Fruit fly (Drosophila melanogaster): ENCODE results near the gene Mnat9.

Mnat9 gene

dm6 chr3R:31588374-31588773 lies 27.6 kb downstream of the Mnat9 start, which contains the start of gene CG1635 (continued):
- TF ChIP-seq Pdp1 (GFP tag; optimal IDR thresholded peaks at IDR 0.05) (peak; percentile 91 to 95), Usf (GFP tag; optimal IDR thresholded peaks at IDR 0.05) (peak; percentile 98), Neu2 (GFP tag; optimal IDR thresholded peaks at IDR 0.05; ENCODE audit: borderline replicate concordance) (peak; percentile 83), ewg (GFP tag; optimal IDR thresholded peaks at IDR 0.05) (peak; percentile 98), CG3847 (GFP tag; IDR thresholded peaks at IDR 0.05) (peak; percentile 99), lbe (GFP tag; optimal IDR thresholded peaks at IDR 0.05) (peak; percentile 97), Ets97D (GFP tag; optimal IDR thresholded peaks at IDR 0.05) (peak; percentile 69), h (optimal IDR thresholded peaks at IDR 0.05) (no peak), nerfin-2 (GFP tag; IDR thresholded peaks at IDR 0.05; ENCODE audit: partially characterized antibody) (peak; percentile 74), Ada2b (GFP tag; IDR thresholded peaks at IDR 0.05) (peak; percentile 99), schlank (tag; optimal IDR thresholded peaks at IDR 0.05) (peak; percentile 99), E2f1 (GFP tag; IDR thresholded peaks at IDR 0.05) (peak; percentile 99), CG8388 (GFP tag; optimal IDR thresholded peaks at IDR 0.05) (peak; percentile 99), sens (GFP tag) (peak; percentile 100), CG43689 (GFP tag; IDR thresholded peaks at IDR 0.05) (peak; percentile 98), odd (GFP tag; optimal IDR thresholded peaks at IDR 0.05) (peak; percentile 100), CG7839 (tag; optimal IDR thresholded peaks at IDR 0.05) (peak; percentile 99), Oli (tag; optimal IDR thresholded peaks at IDR 0.05) (peak; percentile 100), CG17912 (GFP tag; optimal IDR thresholded peaks at IDR 0.05) (peak; percentile 99), gro (GFP tag; optimal IDR thresholded peaks at IDR 0.05) (peak; percentile 99), Hr78 (GFP tag; optimal IDR thresholded peaks at IDR 0.05) (peak in 1 of 2 experiments; percentile 97), CG4854 (GFP tag; optimal IDR thresholded peaks at IDR 0.05) (peak; percentile 97), crp (GFP tag; optimal IDR thresholded peaks at IDR 0.05) (peak; percentile 69 to 93), inv (GFP tag; IDR thresholded peaks at IDR 0.05; ENCODE audit: partially characterized antibody) (peak; percentile 56), CG3407 (GFP tag; optimal IDR thresholded peaks at IDR 0.05) (peak; percentile 98), CG11695 (GFP tag; IDR thresholded peaks at IDR 0.05) (peak; percentile 99), CG16779 (GFP tag; IDR thresholded peaks at IDR 0.05) (peak; percentile 98), CG9215 (GFP tag; IDR thresholded peaks at IDR 0.05) (peak; percentile 98), pb (GFP tag; optimal IDR thresholded peaks at IDR 0.05) (peak; percentile 97), org-1 (GFP tag; optimal IDR thresholded peaks at IDR 0.05) (peak; percentile 99), B-H1 (GFP tag; IDR thresholded peaks at IDR 0.05) (peak; percentile 98), tup (GFP tag; optimal IDR thresholded peaks at IDR 0.05) (peak; percentile 98), Asciz (GFP tag; optimal IDR thresholded peaks at IDR 0.05) (peak; percentile 100), CG10543 (GFP tag; optimal IDR thresholded peaks at IDR 0.05) (peak; percentile 99), CG11696 (GFP tag; IDR thresholded peaks at IDR 0.05) (peak; percentile 97), MBD-R2 (GFP tag; IDR thresholded peaks at IDR 0.05) (peak; percentile 100), CG12104 (GFP tag; optimal IDR thresholded peaks at IDR 0.05) (peak; percentile 93), ems (GFP tag; optimal IDR thresholded peaks at IDR 0.05) (peak; percentile 94), run (tag; optimal IDR thresholded peaks at IDR 0.05) (peak; percentile 99), CG4328 (GFP tag; optimal IDR thresholded peaks at IDR 0.05) (peak; percentile 99), wdn (GFP tag; IDR thresholded peaks at IDR 0.05) (peak; percentile 99), zfh1 (GFP tag; IDR thresholded peaks at IDR 0.05) (peak; percentile 99), CG6813 (GFP tag; optimal IDR thresholded peaks at IDR 0.05) (peak; percentile 99), CG15514 (GFP tag; optimal IDR thresholded peaks at IDR 0.05) (peak; percentile 96), CG1792 (GFP tag; optimal IDR thresholded peaks at IDR 0.05) (peak; percentile 97), grn (GFP tag; optimal IDR thresholded peaks at IDR 0.05) (no peak), CG18262 (tag; optimal IDR thresholded peaks at IDR 0.05) (peak; percentile 100), cg (GFP tag; optimal IDR thresholded peaks at IDR 0.05) (peak; percentile 4), CHES-1-like (GFP tag; optimal IDR thresholded peaks at IDR 0.05) (peak; percentile 98), CG8924 (tag; optimal IDR thresholded peaks at IDR 0.05) (peak; percentile 100)

All from whole organism, embryonic.